Fruit fly (Drosophila melanogaster) Kc167 (cell line): Measurements from ENCODE around the gene CG34034.

ENCODE experiments used
- Myc ChIP-seq: fragments of >200 bp; optimal IDR thresholded peaks from 2 replicates; lab custom pipeline; 2017; ENCODE audit warnings: missing external identifiers
- Sin3A ChIP-seq: fragments of >200 bp; optimal IDR thresholded peaks from 2 replicates; lab custom pipeline; 2018; ENCODE audit warnings: missing external identifiers
- h ChIP-seq: fragments of >200 bp; optimal IDR thresholded peaks from 3 replicates; lab custom pipeline; 2018; ENCODE audit warnings: missing external identifiers
- insv ChIP-seq: fragments of >200 bp; optimal IDR thresholded peaks from 3 replicates; lab custom pipeline; 2018; ENCODE audit warnings: missing external identifiers
- psq ChIP-seq: fragments of >200 bp; optimal IDR thresholded peaks from 2 replicates; lab custom pipeline; 2017; ENCODE audit warnings: missing external identifiers
- ttk ChIP-seq: sonication (Bioruptor generic); optimal IDR thresholded peaks from 2 replicates; lab custom pipeline; 2017; ENCODE audit warnings: missing external identifiers

DNA sequence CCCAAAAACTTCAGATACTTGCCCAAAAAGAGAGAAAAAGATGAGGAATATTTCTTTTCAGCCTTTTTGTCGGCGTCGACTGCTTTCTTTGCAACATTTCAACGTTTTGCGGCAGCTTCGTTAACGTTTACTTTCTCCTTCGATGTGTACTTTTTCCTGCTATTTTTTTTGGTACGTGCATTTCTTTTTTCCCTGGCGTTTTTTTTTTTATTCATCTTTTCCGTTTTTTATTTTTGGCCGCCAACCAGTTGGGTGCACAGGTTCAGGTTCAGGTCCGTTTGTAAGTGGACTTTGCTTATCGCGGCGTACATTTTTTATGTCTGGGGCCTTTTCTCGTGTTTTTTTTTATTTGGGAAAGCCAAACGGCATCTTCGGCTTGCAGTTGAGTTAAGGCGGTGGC, 34.5 kb downstream of the CG34034 start:
- TF ChIP-seq h (no peak), insv (lab: Kevin White, UChicago) (no peak), psq (no peak), Myc (no peak), ttk (lab: Kevin White, UChicago) (no peak), Sin3A (no peak)
